Worm (Caenorhabditis elegans) whole organism, late embryonic: ENCODE measurements around the gene fem-1.

Experiments used
- ceh-48 ChIP-seq: sonication (generic microtip); optimal IDR thresholded peaks from 2 replicates; lab custom pipeline; 2016; ENCODE audit warnings: missing genetic modification characterization, inconsistent platforms, missing compliant biosample characterization
- ceh-6 ChIP-seq: fragments of 200-800 bp; sonication (Bioruptor generic); optimal IDR thresholded peaks from 2 replicates; lab custom pipeline; 2018; ENCODE audit warnings: mild to moderate bottlenecking, missing genetic modification characterization, missing compliant biosample characterization
- elt-2 ChIP-seq: sonication (generic microtip); optimal IDR thresholded peaks from 2 replicates; lab custom pipeline; 2016; ENCODE audit warnings: missing genetic modification reagents, missing genetic modification characterization, missing compliant biosample characterization
- fax-1 ChIP-seq: sonication (generic microtip); optimal IDR thresholded peaks from 2 replicates; lab custom pipeline; 2016; ENCODE audit warnings: missing genotype, missing genetic modification characterization, missing compliant biosample characterization
- nhr-232 ChIP-seq: sonication (generic microtip); optimal IDR thresholded peaks from 2 replicates; lab custom pipeline; 2016; ENCODE audit warnings: missing genetic modification characterization, missing compliant biosample characterization
- pag-3 ChIP-seq: sonication (generic microtip); optimal IDR thresholded peaks from 2 replicates; lab custom pipeline; 2016; ENCODE audit warnings: missing compliant biosample characterization, missing genetic modification characterization, borderline replicate concordance
- pat-9 ChIP-seq: fragments of 200-800 bp; sonication (Bioruptor generic); optimal IDR thresholded peaks from 2 replicates; lab custom pipeline; 2018; ENCODE audit warnings: mild to moderate bottlenecking, missing genetic modification characterization, moderate library complexity, missing compliant biosample characterization
- pha-4 ChIP-seq: fragments of 150-350 bp; optimal IDR thresholded peaks from 2 replicates; lab custom pipeline; 2018; ENCODE audit warnings: missing biosample characterization, missing genetic modification reagents, missing genetic modification characterization
- syd-9 ChIP-seq: sonication (generic microtip); optimal IDR thresholded peaks from 2 replicates; lab custom pipeline; 2016; ENCODE audit warnings: mild to moderate bottlenecking, missing genetic modification characterization, moderate library complexity, missing compliant biosample characterization
- tbx-2 ChIP-seq: sonication (generic microtip); optimal IDR thresholded peaks from 2 replicates; lab custom pipeline; 2016; ENCODE audit warnings: missing genetic modification characterization, missing compliant biosample characterization
- tbx-7 ChIP-seq: sonication (generic microtip); optimal IDR thresholded peaks from 2 replicates; lab custom pipeline; 2016; ENCODE audit warnings: missing genotype, missing genetic modification characterization, missing compliant biosample characterization
- unc-55 ChIP-seq: sonication (generic microtip); optimal IDR thresholded peaks from 2 replicates; lab custom pipeline; 2017; ENCODE audit warnings: missing biosample characterization, missing genetic modification reagents, missing genetic modification characterization

- TF ChIP-seq tbx-7 (tag; lab: Kevin White, UChicago) (no peak), pha-4 (tag; lab: Kevin White, UChicago) (no peak), nhr-232 (tag; lab: Kevin White, UChicago) (no peak), elt-2 (tag; lab: Kevin White, UChicago) (no peak), pag-3 (no peak), unc-55 (GFP tag; lab: Kevin White, UChicago) (peak; percentile 68), ceh-6 (GFP tag; lab: Kevin White, UChicago) (no peak), pat-9 (tag; lab: Kevin White, UChicago) (no peak), ceh-48 (tag; lab: Kevin White, UChicago) (no peak), fax-1 (tag; lab: Kevin White, UChicago) (no peak), syd-9 (no peak), tbx-2 (tag; lab: Kevin White, UChicago) (peak; percentile 18)
Measured at ce11 chrIV:5507754-5508153, 30.0 kb downstream of the fem-1 start.
